Worm (Caenorhabditis elegans) whole organism, L2 larva: Measurements from ENCODE around the gene F32D8.15.

Source experiments
- F13H6.1 ChIP-seq: sonication (generic microtip); optimal IDR thresholded peaks from 2 replicates; lab custom pipeline; 2016; ENCODE audit warnings: missing genetic modification characterization, missing compliant biosample characterization
- R02D3.7 ChIP-seq: fragments of 150-350 bp; optimal IDR thresholded peaks from 2 replicates; lab custom pipeline; 2014; ENCODE audit warnings: missing biosample characterization, missing genetic modification characterization
- Y55F3AM.14 ChIP-seq: fragments of 200-800 bp; sonication (Bioruptor generic); optimal IDR thresholded peaks from 2 replicates; lab custom pipeline; 2018; ENCODE audit warnings: mild to moderate bottlenecking, missing genetic modification characterization, missing compliant biosample characterization
- ZK546.5 ChIP-seq: sonication (generic microtip); optimal IDR thresholded peaks from 2 replicates; lab custom pipeline; 2017; ENCODE audit warnings: missing biosample characterization, missing genetic modification characterization
- alr-1 ChIP-seq: fragments of 150-350 bp; optimal IDR thresholded peaks from 2 replicates; lab custom pipeline; 2014; ENCODE audit warnings: missing biosample characterization, missing genetic modification characterization
- aly-2 ChIP-seq: fragments of 150-350 bp; optimal IDR thresholded peaks from 2 replicates; lab custom pipeline; 2014; ENCODE audit warnings: missing biosample characterization, missing genetic modification characterization
- ama-1 ChIP-seq: fragments of 150-350 bp; optimal IDR thresholded peaks from 2 replicates; lab custom pipeline; 2018; ENCODE audit warnings: inconsistent platforms
- blmp-1 ChIP-seq: sonication (generic microtip); optimal IDR thresholded peaks from 2 replicates; lab custom pipeline; 2017; ENCODE audit warnings: missing genetic modification characterization, mild to moderate bottlenecking, missing compliant biosample characterization, antibody characterized with exemption, moderate library complexity; ENCODE audit not compliant: insufficient read depth
- ceh-16 ChIP-seq: fragments of 150-350 bp; optimal IDR thresholded peaks from 2 replicates; lab custom pipeline; 2014; ENCODE audit warnings: missing biosample characterization, missing genetic modification characterization
- ceh-82 ChIP-seq: fragments of 150-350 bp; optimal IDR thresholded peaks from 2 replicates; lab custom pipeline; 2014; ENCODE audit warnings: missing biosample characterization, missing genetic modification characterization
- crh-2 ChIP-seq: sonication (generic microtip); optimal IDR thresholded peaks from 2 replicates; lab custom pipeline; 2017; ENCODE audit warnings: missing biosample characterization, missing genetic modification characterization
- dmd-4 ChIP-seq: sonication (generic microtip); optimal IDR thresholded peaks from 2 replicates; lab custom pipeline; 2017; ENCODE audit warnings: missing biosample characterization, missing genetic modification characterization
- egl-27 ChIP-seq: sonication (generic microtip); optimal IDR thresholded peaks from 3 replicates; lab custom pipeline; 2017; ENCODE audit warnings: missing biosample characterization, missing genetic modification reagents, missing genetic modification characterization
- elt-1 ChIP-seq: fragments of 150-350 bp; optimal IDR thresholded peaks from 2 replicates; lab custom pipeline; 2014; ENCODE audit warnings: missing biosample characterization, missing genetic modification characterization
- elt-3 ChIP-seq: sonication (generic microtip); optimal IDR thresholded peaks from 2 replicates; lab custom pipeline; 2017; ENCODE audit warnings: missing biosample characterization, missing genetic modification characterization
- fos-1 ChIP-seq: fragments of 150-350 bp; optimal IDR thresholded peaks from 2 replicates; lab custom pipeline; 2014; ENCODE audit warnings: missing biosample characterization, missing genetic modification characterization
- gmeb-1 ChIP-seq: fragments of 150-350 bp; optimal IDR thresholded peaks from 2 replicates; lab custom pipeline; 2014; ENCODE audit warnings: missing biosample characterization, missing genetic modification characterization
- lin-11 ChIP-seq: fragments of 150-350 bp; sonication (generic microtip); optimal IDR thresholded peaks from 2 replicates; lab custom pipeline; 2014; ENCODE audit warnings: missing biosample characterization, missing genetic modification characterization, inconsistent platforms, mixed read lengths
- lin-13 ChIP-seq: fragments of 150-350 bp; optimal IDR thresholded peaks from 2 replicates; lab custom pipeline; 2014; ENCODE audit warnings: missing biosample characterization, missing genetic modification reagents, missing genetic modification characterization
- lin-39 ChIP-seq: fragments of 150-350 bp; optimal IDR thresholded peaks from 2 replicates; lab custom pipeline; 2014; ENCODE audit warnings: missing biosample characterization, missing genetic modification reagents, missing genetic modification characterization
- lsy-2 ChIP-seq, 2 experiments: fragments of 150-350 bp in 1 of 2; sonication (generic microtip) in 1 of 2; optimal IDR thresholded peaks; 2 replicates each; lab custom pipeline; 2014 to 2017; ENCODE audit warnings: missing biosample characterization in 2 of 2, missing genetic modification characterization in 2 of 2
- mab-5 ChIP-seq: fragments of 150-350 bp; optimal IDR thresholded peaks from 2 replicates; lab custom pipeline; 2014; ENCODE audit warnings: missing biosample characterization, missing genetic modification characterization
- mbf-1 ChIP-seq: sonication (generic microtip); optimal IDR thresholded peaks from 2 replicates; lab custom pipeline; 2017; ENCODE audit warnings: missing biosample characterization, missing genetic modification characterization
- mdl-1 ChIP-seq, 2 experiments: fragments of 150-350 bp in 1 of 2; sonication (generic microtip) in 1 of 2; optimal IDR thresholded peaks; 2 replicates each; lab custom pipeline; 2017; ENCODE audit warnings: missing biosample characterization in 2 of 2, missing genetic modification characterization in 2 of 2
- nhr-10 ChIP-seq: sonication (generic microtip); optimal IDR thresholded peaks from 2 replicates; lab custom pipeline; 2017; ENCODE audit warnings: missing biosample characterization, missing genetic modification characterization
- nhr-11 ChIP-seq: fragments of 150-350 bp; optimal IDR thresholded peaks from 2 replicates; lab custom pipeline; 2014; ENCODE audit warnings: missing biosample characterization, missing genetic modification characterization
- nhr-12 ChIP-seq: fragments of 150-350 bp; optimal IDR thresholded peaks from 2 replicates; lab custom pipeline; 2014; ENCODE audit warnings: missing biosample characterization, missing genetic modification characterization
- nhr-129 ChIP-seq: fragments of 150-350 bp; optimal IDR thresholded peaks from 2 replicates; lab custom pipeline; 2014; ENCODE audit warnings: missing biosample characterization, missing genetic modification characterization
- nhr-21 ChIP-seq: fragments of 150-350 bp; optimal IDR thresholded peaks from 2 replicates; lab custom pipeline; 2014; ENCODE audit warnings: missing biosample characterization, missing genetic modification characterization
- nhr-23 ChIP-seq: fragments of 150-350 bp; optimal IDR thresholded peaks from 2 replicates; lab custom pipeline; 2014; ENCODE audit warnings: missing biosample characterization, missing genetic modification reagents, missing genetic modification characterization
- nhr-25 ChIP-seq: fragments of 150-350 bp; sonication (generic microtip); optimal IDR thresholded peaks from 3 replicates; lab custom pipeline; 2014; ENCODE audit warnings: missing biosample characterization, missing genetic modification characterization
- nhr-6 ChIP-seq: fragments of 150-350 bp; optimal IDR thresholded peaks from 2 replicates; lab custom pipeline; 2014; ENCODE audit warnings: missing biosample characterization, missing genetic modification characterization
- peb-1 ChIP-seq: fragments of 150-350 bp; optimal IDR thresholded peaks from 2 replicates; lab custom pipeline; 2014; ENCODE audit warnings: missing biosample characterization, missing genetic modification characterization
- sem-4 ChIP-seq: fragments of 150-350 bp; optimal IDR thresholded peaks from 2 replicates; lab custom pipeline; 2014; ENCODE audit warnings: missing biosample characterization, missing genetic modification reagents, missing genetic modification characterization
- sma-3 ChIP-seq: sonication (generic microtip); optimal IDR thresholded peaks from 2 replicates; lab custom pipeline; 2016; ENCODE audit warnings: missing genetic modification reagents, missing genetic modification characterization, missing compliant biosample characterization
- sma-9 ChIP-seq, 2 experiments: fragments of 150-350 bp in 1 of 2; sonication (generic microtip) in 1 of 2; optimal IDR thresholded peaks; 2 replicates each; lab custom pipeline; 2014 to 2016; ENCODE audit warnings: missing genetic modification characterization in 2 of 2, mild to moderate bottlenecking in 1 of 2, missing biosample characterization in 1 of 2, missing compliant biosample characterization in 1 of 2, missing genetic modification reagents in 1 of 2, moderate library complexity in 1 of 2
- snpc-4 ChIP-seq: fragments of 150-350 bp; optimal IDR thresholded peaks from 2 replicates; lab custom pipeline; 2014; ENCODE audit warnings: missing biosample characterization, missing genetic modification characterization
- unc-39 ChIP-seq: fragments of 150-350 bp; optimal IDR thresholded peaks from 2 replicates; lab custom pipeline; 2014; ENCODE audit warnings: missing biosample characterization, missing genetic modification characterization
- unc-55 ChIP-seq: fragments of 150-350 bp; sonication (generic microtip); optimal IDR thresholded peaks from 3 replicates; lab custom pipeline; 2014; ENCODE audit warnings: missing biosample characterization, missing genetic modification reagents, missing genetic modification characterization
- unc-62 ChIP-seq: fragments of 150-350 bp; optimal IDR thresholded peaks from 2 replicates; lab custom pipeline; 2014; ENCODE audit warnings: missing biosample characterization, missing genetic modification reagents, missing genetic modification characterization
- zag-1 ChIP-seq: fragments of 150-350 bp; optimal IDR thresholded peaks from 2 replicates; lab custom pipeline; 2014; ENCODE audit warnings: missing biosample characterization, missing genetic modification characterization
- ztf-1 ChIP-seq: fragments of 200-800 bp; sonication (Bioruptor generic); conservative IDR thresholded peaks from 2 replicates; pipeline ENCODE4 v1.3.6; 2022; ENCODE audit warnings: missing genetic modification characterization, missing compliant biosample characterization
- ztf-11 ChIP-seq: sonication (generic microtip); optimal IDR thresholded peaks from 2 replicates; lab custom pipeline; 2017; ENCODE audit warnings: missing biosample characterization, missing genetic modification characterization
- ztf-4 ChIP-seq: fragments of 150-350 bp; optimal IDR thresholded peaks from 2 replicates; lab custom pipeline; 2014; ENCODE audit warnings: missing biosample characterization, missing genetic modification characterization

F32D8.15 gene

DNA sequence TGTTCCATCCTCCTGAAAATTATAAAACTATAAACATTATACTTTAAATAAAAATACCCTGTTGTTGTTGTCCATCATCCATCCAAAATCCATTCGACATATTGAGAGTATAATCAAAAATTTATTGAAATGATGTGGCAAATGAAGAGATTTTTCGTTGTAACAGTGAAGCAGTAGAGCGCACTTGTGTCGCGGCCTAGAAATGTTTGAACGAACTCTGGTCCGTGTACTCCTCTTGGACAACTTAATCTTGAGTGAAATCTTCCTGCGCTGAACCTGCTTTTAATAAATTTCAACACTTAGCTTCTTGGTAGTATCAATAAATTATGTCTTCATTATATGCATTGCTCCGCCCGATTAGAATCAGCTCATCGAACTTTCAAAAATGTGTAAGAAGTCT, 9.2 kb upstream of the F32D8.15 start, which contains the start of the genes F32D8.14 and F32D8.5 (continued):
- peak; percentile 93 for TF ChIP-seq sma-9 (GFP tag; optimal IDR thresholded peaks at IDR 0.05; lab: Kevin White, UChicago)
- TF ChIP-seq sma-9 (tag; optimal IDR thresholded peaks at IDR 0.05; lab: Kevin White, UChicago), result no peak
- peak; percentile 70 for TF ChIP-seq blmp-1 (tag; lab: Kevin White, UChicago)
- peak; percentile 74 for TF ChIP-seq sem-4 (tag; lab: Kevin White, UChicago)
- TF ChIP-seq nhr-21 (tag; lab: Kevin White, UChicago), result peak; percentile 69
- no peak for TF ChIP-seq R02D3.7
- TF ChIP-seq F13H6.1 (tag; lab: Kevin White, UChicago), result peak; percentile 85
- TF ChIP-seq elt-3, result no peak
- TF ChIP-seq unc-62 (GFP tag; lab: Kevin White, UChicago), result no peak
- TF ChIP-seq ZK546.5 (tag; lab: Kevin White, UChicago), result peak; percentile 73
- no peak for TF ChIP-seq ama-1 (lab: Kevin White, UChicago)

DNA sequence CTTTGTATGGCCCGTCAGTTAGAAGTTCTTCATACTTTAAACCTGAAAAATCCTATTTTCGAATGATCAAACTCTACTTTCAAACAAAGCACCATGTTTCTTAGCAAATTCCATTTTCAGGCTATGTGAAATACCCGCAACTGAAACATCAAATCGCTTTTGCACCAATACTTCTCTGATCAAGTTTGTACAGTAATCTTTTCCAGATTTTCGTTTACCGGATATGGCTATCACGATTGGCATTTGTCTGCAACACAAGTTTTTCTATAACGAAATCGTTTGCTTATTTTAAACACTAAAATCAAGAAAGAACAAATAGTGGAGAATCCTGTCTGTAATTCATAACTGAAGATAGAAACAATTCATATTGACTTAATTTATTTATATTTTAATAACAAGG, 7.6 kb upstream of the F32D8.15 start, which contains the start of gene F32D8.13:
F32D8.13 (minus strand) TSS at position 249 of the 400 bp plus-strand sequence.
- no peak for TF ChIP-seq mab-5
- no peak for TF ChIP-seq sma-3
- no peak for TF ChIP-seq nhr-10 (tag; lab: Kevin White, UChicago)
- no peak for TF ChIP-seq blmp-1 (tag; lab: Kevin White, UChicago)
- no peak for TF ChIP-seq nhr-23 (tag; lab: Kevin White, UChicago)
- TF ChIP-seq nhr-6 (tag; lab: Kevin White, UChicago), result no peak
- TF ChIP-seq gmeb-1, result peak; percentile 0
- no peak for TF ChIP-seq alr-1 (tag; lab: Kevin White, UChicago)
- peak; percentile 17 for TF ChIP-seq nhr-25 (tag; lab: Kevin White, UChicago)
- TF ChIP-seq snpc-4 (tag; lab: Kevin White, UChicago), result no peak
- TF ChIP-seq mdl-1 (tag; optimal IDR thresholded peaks at IDR 0.05; lab: Kevin White, UChicago), result no peak
- no peak for TF ChIP-seq sem-4 (tag; lab: Kevin White, UChicago)
- no peak for TF ChIP-seq zag-1
- TF ChIP-seq dmd-4 (tag; lab: Kevin White, UChicago), result no peak
- peak; percentile 10 for TF ChIP-seq ZK546.5 (tag; lab: Kevin White, UChicago)
- no peak for TF ChIP-seq egl-27
- no peak for TF ChIP-seq ztf-11 (tag; lab: Kevin White, UChicago)
- no peak for TF ChIP-seq crh-2
- no peak for TF ChIP-seq lin-39 (tag; lab: Kevin White, UChicago)
- TF ChIP-seq unc-55 (GFP tag; lab: Kevin White, UChicago), result no peak
- TF ChIP-seq fos-1 (tag; lab: Kevin White, UChicago), result no peak
- TF ChIP-seq nhr-11, result no peak
- no peak for TF ChIP-seq nhr-12 (tag; lab: Kevin White, UChicago)
- no peak for TF ChIP-seq sma-9 (GFP tag; optimal IDR thresholded peaks at IDR 0.05; lab: Kevin White, UChicago)
- TF ChIP-seq sma-9 (tag; optimal IDR thresholded peaks at IDR 0.05; lab: Kevin White, UChicago), result no peak
- no peak for TF ChIP-seq lin-11 (tag; lab: Kevin White, UChicago)
- no peak for TF ChIP-seq nhr-129
- no peak for TF ChIP-seq unc-62 (GFP tag; lab: Kevin White, UChicago)
- no peak for TF ChIP-seq lin-13 (GFP tag; lab: Kevin White, UChicago)
- no peak for TF ChIP-seq ceh-16 (tag; lab: Kevin White, UChicago)
- no peak for TF ChIP-seq ceh-82 (tag; lab: Kevin White, UChicago)
- TF ChIP-seq mbf-1, result no peak
- TF ChIP-seq ztf-1 (GFP tag; lab: Robert Waterston, UW), result no peak
- TF ChIP-seq peb-1, result no peak
- no peak for TF ChIP-seq elt-3
- peak; percentile 56 for TF ChIP-seq ama-1 (lab: Kevin White, UChicago)
- TF ChIP-seq Y55F3AM.14, result no peak
- TF ChIP-seq unc-39 (tag; lab: Kevin White, UChicago), result no peak
- TF ChIP-seq nhr-21 (tag; lab: Kevin White, UChicago), result no peak
- TF ChIP-seq F13H6.1 (tag; lab: Kevin White, UChicago), result no peak
- TF ChIP-seq R02D3.7, result no peak
- TF ChIP-seq aly-2 (tag; lab: Kevin White, UChicago), result no peak
- no peak for TF ChIP-seq elt-1 (tag; lab: Kevin White, UChicago)
- peak in 1 of 2 experiments; percentile 0 for TF ChIP-seq lsy-2 (tag; optimal IDR thresholded peaks at IDR 0.05; lab: Kevin White, UChicago)
- TF ChIP-seq ztf-4 (tag; lab: Kevin White, UChicago), result no peak
